Worm (Caenorhabditis elegans) whole organism, L3 larva: Measurements from ENCODE around the gene F32D8.11.

ENCODE experiments used
- R02D3.7 ChIP-seq: fragments of 150-350 bp; optimal IDR thresholded peaks from 2 replicates; lab custom pipeline; 2014; ENCODE audit warnings: missing biosample characterization, missing genetic modification characterization
- ZK546.5 ChIP-seq: sonication (generic microtip); optimal IDR thresholded peaks from 2 replicates; lab custom pipeline; 2017; ENCODE audit warnings: missing biosample characterization, missing genetic modification characterization
- aly-2 ChIP-seq: fragments of 150-350 bp; optimal IDR thresholded peaks from 2 replicates; lab custom pipeline; 2014; ENCODE audit warnings: missing biosample characterization, missing genetic modification characterization
- ama-1 ChIP-seq: fragments of 150-350 bp; optimal IDR thresholded peaks from 2 replicates; lab custom pipeline; 2018
- ceh-16 ChIP-seq: sonication (generic microtip); optimal IDR thresholded peaks from 2 replicates; lab custom pipeline; 2017; ENCODE audit warnings: missing biosample characterization, missing genetic modification characterization
- ceh-28 ChIP-seq: fragments of 150-350 bp; optimal IDR thresholded peaks from 2 replicates; lab custom pipeline; 2014; ENCODE audit warnings: missing biosample characterization, missing genetic modification reagents, missing genetic modification characterization
- ceh-9 ChIP-seq: sonication (generic microtip); optimal IDR thresholded peaks from 2 replicates; lab custom pipeline; 2018; ENCODE audit warnings: missing biosample characterization, missing genetic modification characterization
- daf-12 ChIP-seq: fragments of 150-350 bp; optimal IDR thresholded peaks from 2 replicates; lab custom pipeline; 2014; ENCODE audit warnings: missing biosample characterization, missing genetic modification reagents, missing genetic modification characterization
- egl-27 ChIP-seq: sonication (generic microtip); optimal IDR thresholded peaks from 4 replicates; lab custom pipeline; 2017; ENCODE audit warnings: missing biosample characterization, missing genetic modification reagents, missing genetic modification characterization
- egl-5 ChIP-seq: fragments of 150-350 bp; optimal IDR thresholded peaks from 2 replicates; lab custom pipeline; 2017; ENCODE audit warnings: missing biosample characterization, missing genetic modification reagents, missing genetic modification characterization, inconsistent platforms
- elt-1 ChIP-seq: fragments of 150-350 bp; optimal IDR thresholded peaks from 2 replicates; lab custom pipeline; 2014; ENCODE audit warnings: missing biosample characterization, missing genetic modification characterization
- elt-2 ChIP-seq: sonication (generic microtip); optimal IDR thresholded peaks from 2 replicates; lab custom pipeline; 2016; ENCODE audit warnings: missing genetic modification reagents, mild to moderate bottlenecking, missing genetic modification characterization, missing compliant biosample characterization
- eor-1 ChIP-seq, 2 experiments: fragments of 150-350 bp; optimal IDR thresholded peaks; 2 replicates each; lab custom pipeline; 2014 to 2018; ENCODE audit warnings: missing biosample characterization in 2 of 2, missing genetic modification characterization in 2 of 2
- fkh-10 ChIP-seq: sonication (generic microtip); optimal IDR thresholded peaks from 2 replicates; lab custom pipeline; 2017; ENCODE audit warnings: missing biosample characterization, missing genetic modification reagents, missing genetic modification characterization
- fos-1 ChIP-seq: fragments of 150-350 bp; optimal IDR thresholded peaks from 2 replicates; lab custom pipeline; 2014; ENCODE audit warnings: missing biosample characterization, missing genetic modification characterization
- hmg-11 ChIP-seq: sonication (generic microtip); optimal IDR thresholded peaks from 2 replicates; lab custom pipeline; 2016; ENCODE audit warnings: missing genetic modification characterization, missing compliant biosample characterization
- jun-1 ChIP-seq: fragments of 150-350 bp; optimal IDR thresholded peaks from 2 replicates; lab custom pipeline; 2014; ENCODE audit warnings: missing biosample characterization, missing genetic modification reagents, missing genetic modification characterization
- lin-15B ChIP-seq: fragments of 150-350 bp; optimal IDR thresholded peaks from 2 replicates; lab custom pipeline; 2014; ENCODE audit warnings: missing biosample characterization, missing genetic modification characterization
- lin-39 ChIP-seq: fragments of 150-350 bp; optimal IDR thresholded peaks from 2 replicates; lab custom pipeline; 2018; ENCODE audit warnings: missing biosample characterization, missing genetic modification reagents, missing genetic modification characterization
- lsy-12 ChIP-seq: sonication (generic microtip); optimal IDR thresholded peaks from 2 replicates; lab custom pipeline; 2016; ENCODE audit warnings: mild to moderate bottlenecking, missing genetic modification characterization, missing compliant biosample characterization
- mdl-1 ChIP-seq: fragments of 150-350 bp; optimal IDR thresholded peaks from 2 replicates; lab custom pipeline; 2014; ENCODE audit warnings: missing biosample characterization, missing genetic modification characterization
- mml-1 ChIP-seq: fragments of 150-350 bp; sonication (generic microtip); optimal IDR thresholded peaks from 3 replicates; lab custom pipeline; 2014; ENCODE audit warnings: missing biosample characterization, missing genetic modification characterization
- nfya-1 ChIP-seq: sonication (generic microtip); optimal IDR thresholded peaks from 2 replicates; lab custom pipeline; 2017; ENCODE audit warnings: missing genetic modification characterization, mild to moderate bottlenecking, missing compliant biosample characterization, antibody characterized with exemption, moderate library complexity; ENCODE audit not compliant: insufficient read depth
- nhr-11 ChIP-seq: fragments of 150-350 bp; optimal IDR thresholded peaks from 2 replicates; lab custom pipeline; 2014; ENCODE audit warnings: missing biosample characterization, missing genetic modification characterization
- nhr-12 ChIP-seq: fragments of 150-350 bp; optimal IDR thresholded peaks from 2 replicates; lab custom pipeline; 2014; ENCODE audit warnings: missing biosample characterization, missing genetic modification characterization
- nhr-23 ChIP-seq: fragments of 150-350 bp; optimal IDR thresholded peaks from 2 replicates; lab custom pipeline; 2014; ENCODE audit warnings: missing biosample characterization, missing genetic modification reagents, missing genetic modification characterization
- nhr-237 ChIP-seq: fragments of 150-350 bp; optimal IDR thresholded peaks from 2 replicates; lab custom pipeline; 2014; ENCODE audit warnings: missing biosample characterization, missing genetic modification characterization
- nhr-25 ChIP-seq: sonication (generic microtip); optimal IDR thresholded peaks from 2 replicates; lab custom pipeline; 2017; ENCODE audit warnings: missing biosample characterization, missing genetic modification characterization
- nhr-28 ChIP-seq: fragments of 150-350 bp; optimal IDR thresholded peaks from 2 replicates; lab custom pipeline; 2014; ENCODE audit warnings: missing biosample characterization, missing genetic modification characterization
- nhr-67 ChIP-seq: fragments of 150-350 bp; optimal IDR thresholded peaks from 2 replicates; lab custom pipeline; 2014; ENCODE audit warnings: missing biosample characterization, missing genetic modification characterization
- nhr-76 ChIP-seq: fragments of 150-350 bp; sonication (generic microtip); optimal IDR thresholded peaks from 5 replicates; lab custom pipeline; 2014; ENCODE audit warnings: missing biosample characterization, missing genetic modification characterization
- nhr-77 ChIP-seq: fragments of 150-350 bp; optimal IDR thresholded peaks from 2 replicates; lab custom pipeline; 2014; ENCODE audit warnings: missing biosample characterization, missing genetic modification characterization
- pha-4 ChIP-seq: fragments of 150-350 bp; optimal IDR thresholded peaks from 2 replicates; lab custom pipeline; 2014; ENCODE audit warnings: missing biosample characterization, missing genetic modification reagents, missing genetic modification characterization
- pqm-1 ChIP-seq: fragments of 150-350 bp; optimal IDR thresholded peaks from 2 replicates; lab custom pipeline; 2017; ENCODE audit warnings: missing biosample characterization, missing genetic modification characterization, inconsistent platforms
- sea-2 ChIP-seq: fragments of 150-350 bp; sonication (generic microtip); optimal IDR thresholded peaks from 4 replicates; lab custom pipeline; 2014; ENCODE audit warnings: missing biosample characterization, missing genetic modification reagents, missing genetic modification characterization
- skn-1 ChIP-seq: fragments of 150-350 bp; optimal IDR thresholded peaks from 2 replicates; lab custom pipeline; 2014; ENCODE audit warnings: missing biosample characterization, missing genetic modification characterization
- tbx-2 ChIP-seq: sonication (generic microtip); optimal IDR thresholded peaks from 2 replicates; lab custom pipeline; 2016; ENCODE audit warnings: mild to moderate bottlenecking, missing genetic modification characterization, missing compliant biosample characterization
- unc-39 ChIP-seq: sonication (generic microtip); optimal IDR thresholded peaks from 4 replicates; lab custom pipeline; 2017; ENCODE audit warnings: missing biosample characterization, missing genetic modification characterization
- unc-62 ChIP-seq: fragments of 150-350 bp; sonication (generic microtip); optimal IDR thresholded peaks from 4 replicates; lab custom pipeline; 2014; ENCODE audit warnings: missing biosample characterization, missing genetic modification reagents, missing genetic modification characterization
- zag-1 ChIP-seq: fragments of 150-350 bp; optimal IDR thresholded peaks from 2 replicates; lab custom pipeline; 2014; ENCODE audit warnings: missing biosample characterization, missing genetic modification characterization
- ztf-4 ChIP-seq: fragments of 150-350 bp; optimal IDR thresholded peaks from 2 replicates; lab custom pipeline; 2014; ENCODE audit warnings: missing biosample characterization, missing genetic modification characterization

The F32D8.11 gene

ce11 chrV:10856901-10857637 is 31.9 kb downstream of the F32D8.11 start:
- TF ChIP-seq lin-39 (tag; lab: Kevin White, UChicago) (peak; percentile 49), nfya-1 (tag; lab: Kevin White, UChicago) (peak; percentile 15), elt-2 (peak; percentile 42), jun-1 (peak; percentile 10), nhr-25 (tag; lab: Kevin White, UChicago) (peak; percentile 10), pha-4 (peak; percentile 78), nhr-76 (tag; lab: Kevin White, UChicago) (no peak), egl-27 (tag; lab: Kevin White, UChicago) (no peak), nhr-11 (peak; percentile 64), ceh-16 (no peak), nhr-237 (tag; lab: Kevin White, UChicago) (no peak), fos-1 (tag; lab: Kevin White, UChicago) (no peak), mdl-1 (tag; lab: Kevin White, UChicago) (no peak), fkh-10 (GFP tag; lab: Kevin White, UChicago) (peak; percentile 23), ama-1 (peak; percentile 47), pqm-1 (tag; lab: Kevin White, UChicago) (peak; percentile 58)

ce11 chrV:10855363-10855762 is 33.6 kb downstream of the F32D8.11 start:
- TF ChIP-seq R02D3.7 (no peak), sea-2 (GFP tag; lab: Kevin White, UChicago) (no peak), nhr-77 (tag; lab: Kevin White, UChicago) (no peak), eor-1 (tag; optimal IDR thresholded peaks at IDR 0.05; lab: Kevin White, UChicago) (no peak), ama-1 (no peak), fos-1 (tag; lab: Kevin White, UChicago) (no peak), pqm-1 (tag; lab: Kevin White, UChicago) (peak; percentile 94), nhr-67 (tag; lab: Kevin White, UChicago) (no peak), tbx-2 (tag; lab: Kevin White, UChicago) (no peak), lin-15B (no peak), ZK546.5 (no peak), zag-1 (tag; lab: Kevin White, UChicago) (no peak), jun-1 (peak; percentile 68), unc-39 (tag; lab: Kevin White, UChicago) (no peak), lin-39 (tag; lab: Kevin White, UChicago) (no peak), unc-62 (GFP tag; lab: Kevin White, UChicago) (no peak), mdl-1 (tag; lab: Kevin White, UChicago) (no peak), egl-5 (tag; lab: Kevin White, UChicago) (no peak), ceh-9 (tag; lab: Kevin White, UChicago) (no peak), lsy-12 (tag; lab: Kevin White, UChicago) (no peak), daf-12 (tag; lab: Kevin White, UChicago) (no peak), nhr-237 (tag; lab: Kevin White, UChicago) (no peak), skn-1 (tag; lab: Kevin White, UChicago) (no peak), nfya-1 (tag; lab: Kevin White, UChicago) (peak; percentile 1), nhr-23 (tag; lab: Kevin White, UChicago) (no peak), pha-4 (peak; percentile 26), fkh-10 (GFP tag; lab: Kevin White, UChicago) (no peak), ztf-4 (no peak), ceh-16 (no peak), ceh-28 (tag; lab: Kevin White, UChicago) (no peak), nhr-11 (no peak), nhr-28 (tag; lab: Kevin White, UChicago) (no peak), elt-2 (peak; percentile 91), nhr-12 (tag; lab: Kevin White, UChicago) (no peak), hmg-11 (tag; lab: Kevin White, UChicago) (no peak), mml-1 (tag; lab: Kevin White, UChicago) (no peak), elt-1 (tag; lab: Kevin White, UChicago) (no peak), nhr-76 (tag; lab: Kevin White, UChicago) (no peak), egl-27 (tag; lab: Kevin White, UChicago) (peak; percentile 35), aly-2 (tag; lab: Kevin White, UChicago) (no peak)
